Worm (Caenorhabditis elegans) whole organism, early embryonic: ENCODE data around the gene ddx-19.

Experiments
- aly-1 ChIP-seq: sonication (generic microtip); optimal IDR thresholded peaks from 2 replicates; lab custom pipeline; 2016; ENCODE audit warnings: missing genetic modification characterization, missing compliant biosample characterization
- ceh-13 ChIP-seq: fragments of 200-800 bp; sonication (Bioruptor generic); optimal IDR thresholded peaks from 2 replicates; lab custom pipeline; 2018; ENCODE audit warnings: mild to moderate bottlenecking, missing genetic modification characterization, missing compliant biosample characterization
- flt-1 ChIP-seq: fragments of 200-800 bp; sonication (Bioruptor generic); IDR thresholded peaks from 2 replicates; pipeline ENCODE4 v1.3.6; 2022; ENCODE audit warnings: missing genetic modification characterization, missing compliant biosample characterization
- scrt-1 ChIP-seq: fragments of 200-800 bp; sonication (Bioruptor generic); IDR thresholded peaks from 2 replicates; pipeline ENCODE4 v1.3.6; 2022; ENCODE audit warnings: missing genetic modification characterization, missing compliant biosample characterization

DNA sequence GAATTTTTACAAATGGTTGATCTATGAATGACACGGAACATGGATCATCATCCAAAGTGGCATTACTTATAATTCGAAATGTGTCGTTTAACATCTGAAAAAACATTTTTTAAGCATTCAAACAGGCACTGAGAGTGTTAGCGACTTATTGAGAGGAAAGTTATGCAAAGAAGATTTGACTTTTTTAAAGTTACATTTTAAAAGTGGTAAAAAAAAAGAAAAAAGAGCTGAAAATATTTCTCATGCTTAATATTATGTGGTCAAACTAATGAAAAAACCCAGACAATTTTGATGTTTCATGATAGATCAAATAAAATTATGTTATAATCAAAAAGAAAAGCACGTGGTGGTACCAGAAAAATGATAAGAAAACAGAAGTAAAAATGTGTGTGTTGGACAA, 19.6 kb upstream of the ddx-19 start, which contains the start of gene npr-20:
- TF ChIP-seq flt-1 (GFP tag; lab: Robert Waterston, UW): no peak
- no peak for TF ChIP-seq aly-1
- TF ChIP-seq ceh-13 (GFP tag; lab: Kevin White, UChicago): no peak
- TF ChIP-seq scrt-1: no peak
